Worm (Caenorhabditis elegans): Measurements from ENCODE around the gene T04C12.33.

DNA sequence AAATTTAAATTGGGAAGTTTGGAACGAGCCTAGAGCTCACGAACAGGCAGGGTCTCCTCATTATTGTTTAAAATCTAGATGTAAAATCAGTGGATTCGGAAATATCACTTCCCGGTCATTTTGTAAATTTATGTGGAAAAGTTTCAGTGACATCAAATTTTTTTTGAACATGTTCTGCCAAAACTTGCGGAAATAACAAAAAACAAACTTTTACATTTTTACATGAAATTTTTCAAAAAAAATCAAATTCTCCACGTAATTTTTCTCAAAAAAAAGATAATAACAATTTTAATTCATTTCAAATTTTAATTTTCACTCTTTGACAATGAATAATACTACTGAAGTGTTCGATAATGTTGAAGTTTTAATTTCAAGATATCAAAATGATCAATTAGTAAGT, 10.5 kb upstream of the T04C12.33 start, which contains the start of gene C45B11.5:
- TF ChIP-seq W03F9.2 (tag; optimal IDR thresholded peaks at IDR 0.05) (no peak), him-1 (tag; optimal IDR thresholded peaks at IDR 0.05) (no peak), dao-5 (tag; optimal IDR thresholded peaks at IDR 0.05) (no peak)

Measured in whole organism, L4/young adult.